Worm (Caenorhabditis elegans): ENCODE results near the gene lbp-4.

ce11 chrV:7870707-7871106 lies 50.3 kb downstream of the lbp-4 start, which contains the start of gene nipi-4:
- TF ChIP-seq pax-1 (tag; optimal IDR thresholded peaks at IDR 0.05) = no peak
- TF ChIP-seq fkh-10 (GFP tag; optimal IDR thresholded peaks at IDR 0.05) = no peak
- TF ChIP-seq ahr-1 (tag; optimal IDR thresholded peaks at IDR 0.05) = no peak
- no peak for TF ChIP-seq hlh-15 (tag; optimal IDR thresholded peaks at IDR 0.05)
- no peak for TF ChIP-seq ama-1 (optimal IDR thresholded peaks at IDR 0.05)
- TF ChIP-seq elt-2 (tag; optimal IDR thresholded peaks at IDR 0.05) = no peak
- TF ChIP-seq pha-4 (tag; optimal IDR thresholded peaks at IDR 0.05) = no peak
- no peak for TF ChIP-seq odd-2 (tag; optimal IDR thresholded peaks at IDR 0.05)
- TF ChIP-seq ceh-34 (tag; optimal IDR thresholded peaks at IDR 0.05) = no peak
- TF ChIP-seq nhr-11 (tag; optimal IDR thresholded peaks at IDR 0.05) = no peak

All from whole organism, late embryonic.